Fruit fly (Drosophila melanogaster) whole organism, embryonic: Measurements from ENCODE around the gene RhoGAP93B.
A peak's percentile ranks its signal among the peaks of the same experiment; 100 is the strongest.

Source experiments
- Aef1 ChIP-seq: fragments of 200-800 bp; sonication (Bioruptor generic); IDR thresholded peaks from 3 replicates; pipeline ENCODE4 v1.3.6; 2022; ENCODE audit warnings: missing biosample characterization, missing genetic modification characterization
- Antp ChIP-seq: fragments of 200-800 bp; sonication (Bioruptor generic); optimal IDR thresholded peaks from 3 replicates; lab custom pipeline; 2016; ENCODE audit warnings: missing biosample characterization, missing genetic modification characterization
- Bgb ChIP-seq: fragments of 200-800 bp; sonication (Bioruptor generic); IDR thresholded peaks from 2 replicates; pipeline ENCODE4 v1.3.6; 2022; ENCODE audit warnings: missing biosample characterization, missing genetic modification characterization; ENCODE audit not compliant: partially characterized antibody
- CG10321 ChIP-seq: fragments of 200-800 bp; sonication (Bioruptor generic); IDR thresholded peaks from 2 replicates; pipeline ENCODE4 v1.3.6; 2022; ENCODE audit warnings: missing biosample characterization, missing genetic modification characterization
- CG10462 ChIP-seq: fragments of 200-800 bp; sonication (Bioruptor generic); optimal IDR thresholded peaks from 2 replicates; lab custom pipeline; 2016; ENCODE audit warnings: missing biosample characterization, missing genetic modification characterization
- CG12744 ChIP-seq: fragments of 200-800 bp; sonication (Bioruptor generic); optimal IDR thresholded peaks from 2 replicates; lab custom pipeline; 2016; ENCODE audit warnings: missing biosample characterization, missing genetic modification characterization
- CG13123 ChIP-seq: fragments of 200-800 bp; sonication (Bioruptor generic); optimal IDR thresholded peaks from 2 replicates; lab custom pipeline; 2016; ENCODE audit warnings: missing biosample characterization, missing genetic modification characterization
- CG13424 ChIP-seq: fragments of 200-800 bp; sonication (Bioruptor generic); optimal IDR thresholded peaks from 2 replicates; lab custom pipeline; 2019; ENCODE audit warnings: missing biosample characterization, mild to moderate bottlenecking, missing genetic modification characterization, moderate library complexity
- CG14667 ChIP-seq: fragments of 200-800 bp; sonication (Bioruptor generic); IDR thresholded peaks from 2 replicates; pipeline ENCODE4 v1.3.6; 2022; ENCODE audit warnings: missing biosample characterization, missing genetic modification characterization
- CG15479 ChIP-seq: fragments of 200-800 bp; sonication (Bioruptor generic); optimal IDR thresholded peaks from 3 replicates; lab custom pipeline; 2019; ENCODE audit warnings: missing biosample characterization, mild to moderate bottlenecking, missing genetic modification characterization, moderate library complexity
- CG1602 ChIP-seq: fragments of 200-800 bp; sonication (Bioruptor generic); optimal IDR thresholded peaks from 3 replicates; lab custom pipeline; 2016; ENCODE audit warnings: missing biosample characterization, missing genetic modification characterization
- CG16863 ChIP-seq: fragments of 200-800 bp; sonication (Bioruptor generic); optimal IDR thresholded peaks from 3 replicates; lab custom pipeline; 2016; ENCODE audit warnings: missing biosample characterization, missing genetic modification characterization
- CG17802 ChIP-seq: fragments of 200-800 bp; sonication (Bioruptor generic); optimal IDR thresholded peaks from 2 replicates; lab custom pipeline; 2018; ENCODE audit warnings: missing biosample characterization, mild to moderate bottlenecking, missing genetic modification characterization, moderate library complexity
- CG17829 ChIP-seq: fragments of 200-800 bp; optimal IDR thresholded peaks from 2 replicates; lab custom pipeline; 2019; ENCODE audit warnings: missing biosample characterization, mild to moderate bottlenecking, missing genetic modification characterization, moderate library complexity
- CG3847 ChIP-seq: fragments of 200-800 bp; sonication (Bioruptor generic); IDR thresholded peaks from 2 replicates; pipeline ENCODE4 v1.3.6; 2022; ENCODE audit warnings: missing biosample characterization, missing genetic modification characterization
- CG4328 ChIP-seq: fragments of 200-800 bp; sonication (Bioruptor generic); optimal IDR thresholded peaks from 3 replicates; lab custom pipeline; 2017; ENCODE audit warnings: missing biosample characterization, missing genetic modification reagents, missing genetic modification characterization
- CG4360 ChIP-seq: fragments of 200-800 bp; sonication (Bioruptor generic); IDR thresholded peaks from 2 replicates; pipeline ENCODE4 v1.3.6; 2022; ENCODE audit warnings: missing biosample characterization, missing genetic modification characterization
- CG7357 ChIP-seq: fragments of 200-800 bp; sonication (Bioruptor generic); IDR thresholded peaks from 3 replicates; pipeline ENCODE4 v1.3.6; 2022; ENCODE audit warnings: missing biosample characterization, missing genetic modification characterization
- CG7839 ChIP-seq: fragments of 200-800 bp; sonication (Bioruptor generic); optimal IDR thresholded peaks from 3 replicates; lab custom pipeline; 2018; ENCODE audit warnings: missing biosample characterization, mild to moderate bottlenecking, missing genetic modification characterization, moderate library complexity
- CG8359 ChIP-seq: fragments of 200-800 bp; sonication (Bioruptor generic); optimal IDR thresholded peaks from 2 replicates; lab custom pipeline; 2017; ENCODE audit warnings: missing biosample characterization, mild to moderate bottlenecking, missing genetic modification characterization, borderline replicate concordance
- CG9797 ChIP-seq: fragments of 200-800 bp; sonication (Bioruptor generic); optimal IDR thresholded peaks from 3 replicates; lab custom pipeline; 2018; ENCODE audit warnings: missing biosample characterization, mild to moderate bottlenecking, missing genetic modification characterization
- CG9932 ChIP-seq: fragments of 200-800 bp; sonication (Bioruptor generic); IDR thresholded peaks from 2 replicates; pipeline ENCODE4 v1.3.6; 2022; ENCODE audit warnings: missing biosample characterization, missing genetic modification characterization
- Doc2 ChIP-seq: fragments of 200-800 bp; sonication (Bioruptor generic); IDR thresholded peaks from 2 replicates; pipeline ENCODE4 v1.3.6; 2022; ENCODE audit warnings: missing biosample characterization, missing genetic modification characterization
- H15 ChIP-seq: fragments of 200-800 bp; sonication (Bioruptor generic); IDR thresholded peaks from 3 replicates; pipeline ENCODE4 v1.3.6; 2022; ENCODE audit warnings: missing biosample characterization, missing genetic modification characterization
- HHEX ChIP-seq: fragments of 200-800 bp; sonication (Bioruptor generic); optimal IDR thresholded peaks from 3 replicates; lab custom pipeline; 2017; ENCODE audit warnings: missing biosample characterization, mild to moderate bottlenecking, missing genetic modification characterization, missing genetic modification reagents
- Hmx ChIP-seq: fragments of 200-800 bp; sonication (Bioruptor generic); optimal IDR thresholded peaks from 2 replicates; lab custom pipeline; 2016; ENCODE audit warnings: missing biosample characterization, missing genetic modification characterization
- Hsf ChIP-seq: fragments of 200-800 bp; sonication (Bioruptor generic); optimal IDR thresholded peaks from 3 replicates; lab custom pipeline; 2016; ENCODE audit warnings: missing biosample characterization, missing genetic modification characterization
- Lim3 ChIP-seq: fragments of 200-800 bp; sonication (Bioruptor generic); IDR thresholded peaks from 2 replicates; pipeline ENCODE4 v1.3.6; 2022; ENCODE audit warnings: missing biosample characterization, missing genetic modification characterization
- NC2β ChIP-seq: fragments of 200-800 bp; sonication (Bioruptor generic); optimal IDR thresholded peaks from 2 replicates; lab custom pipeline; 2016; ENCODE audit warnings: missing biosample characterization, missing genetic modification characterization
- Ptx1 ChIP-seq: fragments of 200-800 bp; sonication (Bioruptor generic); IDR thresholded peaks from 2 replicates; pipeline ENCODE4 v1.3.6; 2022; ENCODE audit warnings: missing biosample characterization, missing genetic modification characterization
- Ravus ChIP-seq: fragments of 200-800 bp; sonication (Bioruptor generic); IDR thresholded peaks from 2 replicates; pipeline ENCODE4 v1.3.6; 2022; ENCODE audit warnings: missing biosample characterization, missing genetic modification characterization
- Sox102F ChIP-seq: fragments of 200-800 bp; sonication (Bioruptor generic); optimal IDR thresholded peaks from 2 replicates; lab custom pipeline; 2018; ENCODE audit warnings: missing biosample characterization, mild to moderate bottlenecking, missing genetic modification characterization, moderate library complexity
- Sry-δ ChIP-seq: fragments of 200-800 bp; sonication (Bioruptor generic); optimal IDR thresholded peaks from 2 replicates; lab custom pipeline; 2016; ENCODE audit warnings: missing biosample characterization, missing genetic modification characterization
- ab ChIP-seq: fragments of 200-800 bp; sonication (Bioruptor generic); optimal IDR thresholded peaks from 2 replicates; lab custom pipeline; 2016; ENCODE audit warnings: missing biosample characterization, missing genetic modification characterization
- aop ChIP-seq: fragments of 200-800 bp; sonication (Bioruptor generic); IDR thresholded peaks from 2 replicates; pipeline ENCODE4 v1.3.6; 2022; ENCODE audit warnings: missing biosample characterization, missing genetic modification characterization
- bbx ChIP-seq: fragments of 200-800 bp; sonication (Bioruptor generic); IDR thresholded peaks from 2 replicates; pipeline ENCODE4 v1.3.6; 2022; ENCODE audit warnings: missing biosample characterization, missing genetic modification characterization; ENCODE audit not compliant: partially characterized antibody
- croc ChIP-seq: fragments of 200-800 bp; sonication (Bioruptor generic); conservative IDR thresholded peaks from 3 replicates; pipeline ENCODE4 v1.3.6; 2022; ENCODE audit warnings: missing biosample characterization, missing genetic modification characterization
- dati ChIP-seq: fragments of 200-800 bp; sonication (Bioruptor generic); IDR thresholded peaks from 2 replicates; pipeline ENCODE4 v1.3.6; 2022; ENCODE audit warnings: missing biosample characterization, missing genetic modification characterization
- dmrt99B ChIP-seq: fragments of 200-800 bp; sonication (Bioruptor generic); optimal IDR thresholded peaks from 2 replicates; lab custom pipeline; 2018; ENCODE audit warnings: missing biosample characterization, mild to moderate bottlenecking, missing genetic modification characterization, moderate library complexity
- eyg ChIP-seq: fragments of 200-800 bp; sonication (Bioruptor generic); optimal IDR thresholded peaks from 3 replicates; lab custom pipeline; 2016; ENCODE audit warnings: missing biosample characterization, missing genetic modification characterization
- fd3F ChIP-seq: fragments of 200-800 bp; sonication (Bioruptor generic); optimal IDR thresholded peaks from 2 replicates; lab custom pipeline; 2018; ENCODE audit warnings: missing biosample characterization, mild to moderate bottlenecking, missing genetic modification characterization, moderate library complexity
- gt ChIP-seq: fragments of 200-800 bp; sonication (Bioruptor generic); IDR thresholded peaks from 2 replicates; pipeline ENCODE4 v1.3.6; 2022; ENCODE audit warnings: missing biosample characterization, missing genetic modification characterization
- inv ChIP-seq: fragments of 200-800 bp; sonication (Bioruptor generic); IDR thresholded peaks from 2 replicates; pipeline ENCODE4 v1.3.6; 2022; ENCODE audit warnings: missing biosample characterization, missing genetic modification characterization; ENCODE audit not compliant: partially characterized antibody
- jumu ChIP-seq: fragments of 200-800 bp; sonication (Bioruptor generic); optimal IDR thresholded peaks from 3 replicates; lab custom pipeline; 2016; ENCODE audit warnings: missing biosample characterization, missing genetic modification characterization
- nerfin-2 ChIP-seq: fragments of 200-800 bp; sonication (Bioruptor generic); IDR thresholded peaks from 2 replicates; pipeline ENCODE4 v1.3.6; 2022; ENCODE audit warnings: missing biosample characterization, missing genetic modification characterization; ENCODE audit not compliant: partially characterized antibody
- phol ChIP-seq: fragments of 200-800 bp; sonication (Bioruptor generic); optimal IDR thresholded peaks from 3 replicates; lab custom pipeline; 2018; ENCODE audit warnings: missing biosample characterization, mild to moderate bottlenecking, missing genetic modification characterization, moderate library complexity
- psq ChIP-seq: fragments of 200-800 bp; sonication (Bioruptor generic); optimal IDR thresholded peaks from 2 replicates; lab custom pipeline; 2017; ENCODE audit warnings: missing biosample characterization, missing genetic modification characterization
- rib ChIP-seq: fragments of 200-800 bp; sonication (Bioruptor generic); IDR thresholded peaks from 2 replicates; pipeline ENCODE4 v1.3.6; 2022; ENCODE audit warnings: missing biosample characterization, missing genetic modification characterization
- sna ChIP-seq: fragments of 200-800 bp; sonication (Bioruptor generic); IDR thresholded peaks from 2 replicates; pipeline ENCODE4 v1.3.6; 2022; ENCODE audit warnings: missing biosample characterization, missing genetic modification characterization; ENCODE audit not compliant: partially characterized antibody
- so ChIP-seq: fragments of 200-800 bp; sonication (Bioruptor generic); IDR thresholded peaks from 3 replicates; pipeline ENCODE4 v1.3.6; 2022; ENCODE audit warnings: missing biosample characterization, missing genetic modification characterization
- tgo ChIP-seq: fragments of 200-800 bp; sonication (Bioruptor generic); IDR thresholded peaks from 3 replicates; pipeline ENCODE4 v1.3.6; 2022; ENCODE audit warnings: missing biosample characterization, missing genetic modification characterization
- wor ChIP-seq: fragments of 200-800 bp; sonication (Bioruptor generic); IDR thresholded peaks from 2 replicates; pipeline ENCODE4 v1.3.6; 2022; ENCODE audit warnings: missing biosample characterization, missing genetic modification characterization

Gene RhoGAP93B

DNA sequence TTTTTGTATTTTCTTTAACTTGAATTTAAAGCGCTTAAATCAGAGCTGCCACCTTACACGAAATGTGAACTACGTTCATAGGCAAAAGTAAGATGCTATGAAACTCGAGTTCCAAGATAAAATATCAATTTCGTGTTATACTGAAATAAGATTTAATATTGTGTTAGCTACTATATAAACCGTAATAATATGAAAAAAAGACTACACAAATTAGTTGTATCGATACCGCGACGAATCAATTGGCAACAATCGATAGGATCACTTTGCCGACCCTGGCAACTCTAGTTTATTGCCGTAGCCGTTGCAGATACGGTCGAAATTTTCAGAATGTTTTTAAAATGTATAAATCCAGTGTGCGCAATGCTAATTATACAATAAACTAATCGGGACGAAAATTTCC, 42.8 kb upstream of the RhoGAP93B start, which contains the start of gene SNF4Agamma (continued):
- TF ChIP-seq NC2β (GFP tag; lab: Kevin White, UChicago) = no peak
- TF ChIP-seq CG14667 (GFP tag; lab: Robert Waterston, UW) = no peak
- TF ChIP-seq CG4328 = no peak
- TF ChIP-seq CG4360 = no peak
- 0 out of 3 replicates have a peak, but pooled peaks have one; percentile 28 for TF ChIP-seq Aef1 (GFP tag; lab: Robert Waterston, UW)
- no peak for TF ChIP-seq wor (GFP tag; lab: Robert Waterston, UW)
- peak; percentile 11 for TF ChIP-seq CG13424
- TF ChIP-seq Sox102F = no peak
- TF ChIP-seq aop (GFP tag; lab: Robert Waterston, UW) = no peak
- no peak for TF ChIP-seq CG13123 (GFP tag; lab: Kevin White, UChicago)
- no peak for TF ChIP-seq ab (GFP tag; lab: Kevin White, UChicago)
- peak; percentile 77 for TF ChIP-seq bbx (GFP tag; lab: Robert Waterston, UW)
- TF ChIP-seq croc (GFP tag; lab: Robert Waterston, UW) = 0 out of 3 replicates have a peak, but pooled peaks have one; percentile 19
- peak; percentile 58 for TF ChIP-seq CG17829 (tag; lab: Kevin White, UChicago)
- no peak for TF ChIP-seq CG17802 (tag; lab: Kevin White, UChicago)
- TF ChIP-seq CG16863 (GFP tag; lab: Kevin White, UChicago) = no peak
- peak; percentile 56; the same call in 1 of the 2 replicates for TF ChIP-seq CG9932
- TF ChIP-seq so (GFP tag; lab: Robert Waterston, UW) = no peak
- TF ChIP-seq sna = peak; percentile 82
- peak; percentile 76 for TF ChIP-seq Bgb (GFP tag; lab: Robert Waterston, UW)
- TF ChIP-seq Hmx (GFP tag; lab: Kevin White, UChicago) = no peak
- TF ChIP-seq dmrt99B (tag; lab: Kevin White, UChicago) = no peak
- TF ChIP-seq nerfin-2 (GFP tag; lab: Robert Waterston, UW) = no peak
- TF ChIP-seq CG15479 (GFP tag; lab: Kevin White, UChicago) = no peak
- TF ChIP-seq dati (GFP tag; lab: Robert Waterston, UW) = no peak
- peak; percentile 73 for TF ChIP-seq CG3847 (GFP tag; lab: Robert Waterston, UW)
- no peak for TF ChIP-seq Doc2 (GFP tag; lab: Robert Waterston, UW)
- TF ChIP-seq CG10462 (GFP tag; lab: Kevin White, UChicago) = no peak
- TF ChIP-seq rib (GFP tag; lab: Robert Waterston, UW) = no peak
- no peak for TF ChIP-seq HHEX (GFP tag; lab: Kevin White, UChicago)
- peak; percentile 68 for TF ChIP-seq inv (GFP tag; lab: Robert Waterston, UW)
- peak; percentile 46 for TF ChIP-seq phol (tag; lab: Kevin White, UChicago)
- TF ChIP-seq Lim3 (GFP tag; lab: Robert Waterston, UW) = no peak
- TF ChIP-seq Antp = no peak
- TF ChIP-seq CG12744 (GFP tag; lab: Kevin White, UChicago) = no peak
- TF ChIP-seq Hsf (GFP tag; lab: Kevin White, UChicago) = peak; percentile 4
- TF ChIP-seq H15 (GFP tag; lab: Robert Waterston, UW) = no peak
- TF ChIP-seq CG10321 (GFP tag; lab: Robert Waterston, UW) = no peak
- TF ChIP-seq Ravus (GFP tag; lab: Robert Waterston, UW) = no peak
- no peak for TF ChIP-seq CG7357 (GFP tag; lab: Robert Waterston, UW)
- no peak for TF ChIP-seq fd3F
- TF ChIP-seq CG9797 (GFP tag; lab: Kevin White, UChicago) = peak; percentile 2
- TF ChIP-seq psq (GFP tag; lab: Kevin White, UChicago) = no peak
- 0 out of 2 replicates have a peak, but pooled peaks have one; percentile 38 for TF ChIP-seq Ptx1 (GFP tag; lab: Robert Waterston, UW)
- peak; percentile 50 for TF ChIP-seq Sry-δ
- no peak for TF ChIP-seq eyg
- TF ChIP-seq CG1602 (GFP tag; lab: Kevin White, UChicago) = no peak
- no peak for TF ChIP-seq gt (GFP tag; lab: Robert Waterston, UW)
- no peak for TF ChIP-seq CG8359 (GFP tag; lab: Kevin White, UChicago)
- no peak for TF ChIP-seq jumu (GFP tag; lab: Kevin White, UChicago)
- no peak; the same call in 2 of the 3 replicates for TF ChIP-seq tgo (GFP tag; lab: Robert Waterston, UW)
- TF ChIP-seq CG7839 = peak; percentile 19
